Worm (Caenorhabditis elegans) whole organism, young adult: ENCODE data around the gene C48B4.7.

ENCODE experiments used
- F55B11.4 ChIP-seq: sonication (generic microtip); optimal IDR thresholded peaks from 2 replicates; lab custom pipeline; 2016; ENCODE audit warnings: missing compliant biosample characterization, missing genetic modification characterization, borderline replicate concordance; ENCODE audit not compliant: insufficient read depth
- T07F8.4 ChIP-seq: sonication (generic microtip); optimal IDR thresholded peaks from 2 replicates; lab custom pipeline; 2016; ENCODE audit warnings: mild to moderate bottlenecking, missing genetic modification characterization, moderate library complexity, missing compliant biosample characterization
- ama-1 ChIP-seq, 3 experiments: fragments of 150-350 bp in 1 of 3; sonication (generic microtip) in 2 of 3; optimal IDR thresholded peaks; 2 replicates each; lab custom pipeline; 2014 to 2018; ENCODE audit warnings: missing biosample characterization in 2 of 3, missing genetic modification characterization in 2 of 3, missing genetic modification reagents in 2 of 3
- aptf-3 ChIP-seq: fragments of 200-800 bp; sonication (Bioruptor generic); IDR thresholded peaks from 2 replicates; pipeline ENCODE4 v1.3.6; 2022; ENCODE audit warnings: missing genetic modification characterization, missing compliant biosample characterization
- sdz-38 ChIP-seq: sonication (generic microtip); optimal IDR thresholded peaks from 2 replicates; lab custom pipeline; 2016; ENCODE audit warnings: missing genotype, missing genetic modification characterization, missing compliant biosample characterization
- snpc-4 ChIP-seq, 5 experiments: fragments of 150-350 bp in 1 of 5; sonication (generic microtip) in 4 of 5; optimal IDR thresholded peaks; 2 replicates each; lab custom pipeline; 2014 to 2018; ENCODE audit warnings: missing genetic modification characterization in 5 of 5, missing biosample characterization in 3 of 5, antibody characterized with exemption in 2 of 5, mild to moderate bottlenecking in 2 of 5, missing compliant biosample characterization in 2 of 5, missing genotype in 2 of 5, moderate library complexity in 2 of 5, missing genetic modification reagents in 1 of 5
- sptf-2 ChIP-seq: fragments of 200-800 bp; sonication (Bioruptor generic); optimal IDR thresholded peaks from 2 replicates; lab custom pipeline; 2018; ENCODE audit warnings: mild to moderate bottlenecking, missing genetic modification characterization, missing compliant biosample characterization
- unc-130 ChIP-seq: sonication (generic microtip); optimal IDR thresholded peaks from 2 replicates; lab custom pipeline; 2016; ENCODE audit warnings: missing genetic modification reagents, missing genetic modification characterization, missing compliant biosample characterization
- unc-62 ChIP-seq: fragments of 150-350 bp; optimal IDR thresholded peaks from 2 replicates; lab custom pipeline; 2014; ENCODE audit warnings: missing biosample characterization, missing genetic modification reagents, missing genetic modification characterization

- TF ChIP-seq aptf-3 (no peak), sptf-2 (GFP tag; lab: Kevin White, UChicago) (no peak), unc-62 (no peak), sdz-38 (tag; lab: Kevin White, UChicago) (no peak), unc-130 (GFP tag; lab: Kevin White, UChicago) (no peak), F55B11.4 (tag; lab: Kevin White, UChicago) (no peak), ama-1 (optimal IDR thresholded peaks at IDR 0.05; lab: Kevin White, UChicago) (no peak), ama-1 (GFP tag; optimal IDR thresholded peaks at IDR 0.05; lab: Kevin White, UChicago) (no peak), snpc-4 (GFP tag; optimal IDR thresholded peaks at IDR 0.05; lab: Kevin White, UChicago) (no peak), snpc-4 (tag; optimal IDR thresholded peaks at IDR 0.05; lab: Kevin White, UChicago) (no peak), T07F8.4 (tag; lab: Kevin White, UChicago) (no peak)
Observed at ce11 chrIII:9558463-9558862, 768 bp downstream of the C48B4.7 start, which contains the start of gene C48B4.6.
